Worm (Caenorhabditis elegans) whole organism, late embryonic: ENCODE measurements around the gene T21B6.3.

Experiments used
- C38D4.7 ChIP-seq: fragments of 200-800 bp; sonication (Bioruptor generic); optimal IDR thresholded peaks from 2 replicates; lab custom pipeline; 2018; ENCODE audit warnings: mild to moderate bottlenecking, missing genetic modification characterization, moderate library complexity, missing compliant biosample characterization
- ceh-18 ChIP-seq: sonication (generic microtip); optimal IDR thresholded peaks from 2 replicates; lab custom pipeline; 2016; ENCODE audit warnings: missing genetic modification characterization, missing compliant biosample characterization
- ceh-19 ChIP-seq: fragments of 200-800 bp; sonication (Bioruptor generic); optimal IDR thresholded peaks from 2 replicates; lab custom pipeline; 2018; ENCODE audit warnings: mild to moderate bottlenecking, missing genetic modification characterization, missing compliant biosample characterization
- ceh-2 ChIP-seq: sonication (generic microtip); optimal IDR thresholded peaks from 2 replicates; lab custom pipeline; 2016; ENCODE audit warnings: missing genotype, missing genetic modification characterization, missing compliant biosample characterization
- ceh-34 ChIP-seq: sonication (generic microtip); optimal IDR thresholded peaks from 2 replicates; lab custom pipeline; 2016; ENCODE audit warnings: mild to moderate bottlenecking, missing genetic modification characterization, missing compliant biosample characterization
- ceh-9 ChIP-seq: sonication (generic microtip); optimal IDR thresholded peaks from 2 replicates; lab custom pipeline; 2016; ENCODE audit warnings: mild to moderate bottlenecking, missing genetic modification characterization, inconsistent platforms, missing compliant biosample characterization
- elt-2 ChIP-seq: sonication (generic microtip); optimal IDR thresholded peaks from 2 replicates; lab custom pipeline; 2016; ENCODE audit warnings: missing genetic modification reagents, missing genetic modification characterization, missing compliant biosample characterization
- elt-4 ChIP-seq: sonication (generic microtip); optimal IDR thresholded peaks from 2 replicates; lab custom pipeline; 2016; ENCODE audit warnings: missing genetic modification characterization, missing compliant biosample characterization
- ets-4 ChIP-seq: sonication (generic microtip); optimal IDR thresholded peaks from 2 replicates; lab custom pipeline; 2016; ENCODE audit warnings: missing genetic modification characterization, missing compliant biosample characterization
- eyg-1 ChIP-seq: sonication (generic microtip); optimal IDR thresholded peaks from 2 replicates; lab custom pipeline; 2016; ENCODE audit warnings: missing genotype, missing genetic modification characterization, missing compliant biosample characterization
- fax-1 ChIP-seq: sonication (generic microtip); optimal IDR thresholded peaks from 2 replicates; lab custom pipeline; 2016; ENCODE audit warnings: missing genotype, missing genetic modification characterization, missing compliant biosample characterization
- fkh-6 ChIP-seq: sonication (generic microtip); optimal IDR thresholded peaks from 2 replicates; lab custom pipeline; 2016; ENCODE audit warnings: missing genetic modification characterization, missing compliant biosample characterization
- hlh-13 ChIP-seq: fragments of 200-800 bp; sonication (Bioruptor generic); optimal IDR thresholded peaks from 2 replicates; lab custom pipeline; 2018; ENCODE audit warnings: mild to moderate bottlenecking, missing genetic modification characterization, missing compliant biosample characterization
- hlh-6 ChIP-seq: sonication (generic microtip); optimal IDR thresholded peaks from 2 replicates; lab custom pipeline; 2016; ENCODE audit warnings: missing genotype, missing genetic modification characterization, missing compliant biosample characterization
- hlh-8 ChIP-seq: sonication (generic microtip); optimal IDR thresholded peaks from 2 replicates; lab custom pipeline; 2016; ENCODE audit warnings: missing genotype, missing genetic modification characterization, missing compliant biosample characterization
- madf-2 ChIP-seq: sonication (generic microtip); optimal IDR thresholded peaks from 2 replicates; lab custom pipeline; 2017; ENCODE audit warnings: missing genetic modification characterization, missing compliant biosample characterization
- nhr-232 ChIP-seq: sonication (generic microtip); optimal IDR thresholded peaks from 2 replicates; lab custom pipeline; 2016; ENCODE audit warnings: missing genetic modification characterization, missing compliant biosample characterization
- npax-4 ChIP-seq: sonication (generic microtip); optimal IDR thresholded peaks from 2 replicates; lab custom pipeline; 2016; ENCODE audit warnings: missing genetic modification characterization, missing compliant biosample characterization
- odd-2 ChIP-seq: sonication (generic microtip); optimal IDR thresholded peaks from 2 replicates; lab custom pipeline; 2017; ENCODE audit warnings: antibody characterized with exemption, mild to moderate bottlenecking, missing genetic modification characterization, missing compliant biosample characterization
- pag-3 ChIP-seq: sonication (generic microtip); optimal IDR thresholded peaks from 2 replicates; lab custom pipeline; 2016; ENCODE audit warnings: missing compliant biosample characterization, missing genetic modification characterization, borderline replicate concordance
- pat-9 ChIP-seq: fragments of 200-800 bp; sonication (Bioruptor generic); optimal IDR thresholded peaks from 2 replicates; lab custom pipeline; 2018; ENCODE audit warnings: mild to moderate bottlenecking, missing genetic modification characterization, moderate library complexity, missing compliant biosample characterization
- pax-1 ChIP-seq: fragments of 150-350 bp; optimal IDR thresholded peaks from 2 replicates; lab custom pipeline; 2014; ENCODE audit warnings: missing biosample characterization, missing genetic modification characterization
- pha-4 ChIP-seq: fragments of 150-350 bp; optimal IDR thresholded peaks from 2 replicates; lab custom pipeline; 2018; ENCODE audit warnings: missing biosample characterization, missing genetic modification reagents, missing genetic modification characterization
- pqm-1 ChIP-seq: sonication (generic microtip); optimal IDR thresholded peaks from 2 replicates; lab custom pipeline; 2016; ENCODE audit warnings: missing genetic modification characterization, missing compliant biosample characterization
- pros-1 ChIP-seq: fragments of 150-350 bp; optimal IDR thresholded peaks from 2 replicates; lab custom pipeline; 2014; ENCODE audit warnings: missing biosample characterization, missing genetic modification reagents, missing genetic modification characterization
- ref-2 ChIP-seq: sonication (generic microtip); optimal IDR thresholded peaks from 2 replicates; lab custom pipeline; 2016; ENCODE audit warnings: missing genetic modification characterization, missing compliant biosample characterization
- rnt-1 ChIP-seq: sonication (generic microtip); optimal IDR thresholded peaks from 2 replicates; lab custom pipeline; 2016; ENCODE audit warnings: missing genetic modification characterization, missing compliant biosample characterization
- sox-2 ChIP-seq: fragments of 200-800 bp; sonication (Bioruptor generic); IDR thresholded peaks from 2 replicates; pipeline ENCODE4 v1.3.6; 2022; ENCODE audit warnings: missing genetic modification reagents, missing genetic modification characterization, missing compliant biosample characterization
- sox-4 ChIP-seq: sonication (generic microtip); optimal IDR thresholded peaks from 2 replicates; lab custom pipeline; 2017; ENCODE audit warnings: mild to moderate bottlenecking, missing genetic modification characterization, inconsistent platforms, missing compliant biosample characterization
- syd-9 ChIP-seq: sonication (generic microtip); optimal IDR thresholded peaks from 2 replicates; lab custom pipeline; 2016; ENCODE audit warnings: mild to moderate bottlenecking, missing genetic modification characterization, moderate library complexity, missing compliant biosample characterization
- tbx-7 ChIP-seq: sonication (generic microtip); optimal IDR thresholded peaks from 2 replicates; lab custom pipeline; 2016; ENCODE audit warnings: missing genotype, missing genetic modification characterization, missing compliant biosample characterization
- unc-86 ChIP-seq: sonication (generic microtip); optimal IDR thresholded peaks from 2 replicates; lab custom pipeline; 2016; ENCODE audit warnings: missing genetic modification characterization, missing compliant biosample characterization

The T21B6.3 gene

ce11 chrX:10948852-10949251, at the start of gene T21B6.3:
T21B6.3 (minus strand) TSS chrX:10948952.
- TF ChIP-seq rnt-1 (tag; lab: Kevin White, UChicago) = no peak
- TF ChIP-seq elt-4 = no peak
- TF ChIP-seq ceh-34 (tag; lab: Kevin White, UChicago) = no peak
- no peak for TF ChIP-seq unc-86 (tag; lab: Kevin White, UChicago)
- TF ChIP-seq fax-1 (tag; lab: Kevin White, UChicago) = no peak
- no peak for TF ChIP-seq sox-2 (GFP tag; lab: Robert Waterston, UW)
- no peak for TF ChIP-seq nhr-232 (tag; lab: Kevin White, UChicago)
- no peak for TF ChIP-seq odd-2 (tag; lab: Kevin White, UChicago)
- no peak for TF ChIP-seq ceh-19
- no peak for TF ChIP-seq pha-4 (tag; lab: Kevin White, UChicago)
- no peak for TF ChIP-seq ets-4 (tag; lab: Kevin White, UChicago)
- no peak for TF ChIP-seq pax-1
- no peak for TF ChIP-seq hlh-6 (tag; lab: Kevin White, UChicago)
- TF ChIP-seq sox-4 (tag; lab: Kevin White, UChicago) = no peak
- TF ChIP-seq ceh-18 (tag; lab: Kevin White, UChicago) = no peak
- TF ChIP-seq syd-9 (tag; lab: Kevin White, UChicago) = no peak
- no peak for TF ChIP-seq pros-1 (tag; lab: Kevin White, UChicago)
- TF ChIP-seq ref-2 (tag; lab: Kevin White, UChicago) = no peak

ce11 chrX:10992177-10992576, 43.4 kb upstream of the T21B6.3 start, which contains the start of gene ver-3:
ver-3 (plus strand) TSS chrX:10992477.
- no peak for TF ChIP-seq pqm-1 (tag; lab: Kevin White, UChicago)
- TF ChIP-seq rnt-1 (tag; lab: Kevin White, UChicago) = no peak
- no peak for TF ChIP-seq hlh-6 (tag; lab: Kevin White, UChicago)
- TF ChIP-seq ceh-9 (tag; lab: Kevin White, UChicago) = no peak
- no peak for TF ChIP-seq odd-2 (tag; lab: Kevin White, UChicago)
- TF ChIP-seq pag-3 (tag; lab: Kevin White, UChicago) = no peak

- TF ChIP-seq pat-9 (tag; lab: Kevin White, UChicago) (no peak), elt-2 (no peak), hlh-8 (tag; lab: Kevin White, UChicago) (no peak), pax-1 (peak; percentile 16), eyg-1 (tag; lab: Kevin White, UChicago) (no peak)
These were observed 42.8 kb upstream of the T21B6.3 start for ce11 chrX:10991352-10992172.

ce11 chrX:10990855-10991176, 42.1 kb upstream of the T21B6.3 start:
- no peak for TF ChIP-seq C38D4.7 (GFP tag; lab: Kevin White, UChicago)
- TF ChIP-seq ets-4 (tag; lab: Kevin White, UChicago) = no peak
- no peak for TF ChIP-seq tbx-7 (tag; lab: Kevin White, UChicago)
- TF ChIP-seq rnt-1 (tag; lab: Kevin White, UChicago) = no peak
- no peak for TF ChIP-seq madf-2 (tag; lab: Kevin White, UChicago)
- TF ChIP-seq fkh-6 (tag; lab: Kevin White, UChicago) = no peak
- TF ChIP-seq ceh-34 (tag; lab: Kevin White, UChicago) = no peak
- no peak for TF ChIP-seq ceh-2 (tag; lab: Kevin White, UChicago)
- TF ChIP-seq npax-4 = no peak
- no peak for TF ChIP-seq hlh-13 (GFP tag; lab: Kevin White, UChicago)
